Fruit fly (Drosophila melanogaster) Kc167 (cell line): Measurements from ENCODE around the gene CG34456.

Experiments used
- h ChIP-seq: fragments of >200 bp; optimal IDR thresholded peaks from 3 replicates; lab custom pipeline; 2018; ENCODE audit warnings: missing external identifiers
- insv ChIP-seq: fragments of >200 bp; optimal IDR thresholded peaks from 3 replicates; lab custom pipeline; 2018; ENCODE audit warnings: missing external identifiers
- psq ChIP-seq: fragments of >200 bp; optimal IDR thresholded peaks from 2 replicates; lab custom pipeline; 2017; ENCODE audit warnings: missing external identifiers
- ttk ChIP-seq: sonication (Bioruptor generic); optimal IDR thresholded peaks from 2 replicates; lab custom pipeline; 2017; ENCODE audit warnings: missing external identifiers

DNA sequence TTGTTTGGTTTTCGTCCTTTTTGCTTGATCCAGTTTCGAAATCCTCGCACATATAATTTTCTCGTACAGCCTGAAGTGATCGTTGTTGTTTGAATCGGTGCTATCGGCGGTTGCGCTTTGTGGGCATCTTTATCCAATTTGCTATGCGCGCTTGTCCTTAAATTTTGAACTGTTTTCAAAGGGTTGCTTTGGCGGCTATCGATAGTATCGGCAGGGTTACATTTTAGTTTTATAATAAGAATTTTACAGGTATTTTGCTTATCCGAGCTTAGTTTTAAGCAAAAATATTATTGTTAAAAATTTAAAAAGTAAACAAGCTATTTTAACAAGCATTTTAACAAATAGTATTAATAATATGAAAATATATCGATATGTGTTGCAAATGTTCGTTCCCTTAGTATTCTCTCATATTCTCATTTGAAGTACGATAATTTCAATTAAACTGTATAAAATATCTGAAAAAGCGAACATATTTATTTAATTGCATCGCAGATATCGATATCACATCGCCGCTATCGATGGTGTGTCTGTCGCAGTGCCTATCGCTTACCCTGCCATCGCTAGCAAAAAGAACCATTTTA lies 5.0 kb downstream of the CG34456 start, which contains the start of the genes Klp67A and CG4452:
- no peak for TF ChIP-seq h (lab: Kevin White, UChicago)
- TF ChIP-seq ttk (lab: Kevin White, UChicago) = no peak
- TF ChIP-seq insv (lab: Kevin White, UChicago) = no peak
- TF ChIP-seq psq (lab: Kevin White, UChicago) = peak; percentile 70
